Worm (Caenorhabditis elegans) whole organism, young adult: Measurements from ENCODE around the gene F41E6.1.

Experiments used
- F49E8.2 ChIP-seq: sonication (generic microtip); optimal IDR thresholded peaks from 3 replicates; lab custom pipeline; 2017; ENCODE audit warnings: missing genetic modification characterization, mild to moderate bottlenecking, missing compliant biosample characterization, antibody characterized with exemption, moderate library complexity; ENCODE audit not compliant: insufficient read depth
- ccch-3 ChIP-seq: fragments of 200-800 bp; sonication (Bioruptor generic); optimal IDR thresholded peaks from 2 replicates; lab custom pipeline; 2018; ENCODE audit warnings: mild to moderate bottlenecking, missing genetic modification characterization, missing compliant biosample characterization
- efl-1 ChIP-seq: fragments of 150-350 bp; optimal IDR thresholded peaks from 2 replicates; lab custom pipeline; 2014; ENCODE audit warnings: missing biosample characterization, missing genetic modification reagents, missing genetic modification characterization
- ets-4 ChIP-seq: fragments of 200-800 bp; sonication (Bioruptor generic); optimal IDR thresholded peaks from 2 replicates; lab custom pipeline; 2018; ENCODE audit warnings: mild to moderate bottlenecking, missing genetic modification characterization, missing compliant biosample characterization
- lin-35 ChIP-seq, 3 experiments: fragments of 150-350 bp in 2 of 3; sonication (generic microtip) in 1 of 3; optimal IDR thresholded peaks; 2 replicates each; lab custom pipeline; 2014 to 2018; ENCODE audit warnings: missing biosample characterization in 3 of 3, missing genetic modification characterization in 3 of 3, missing genetic modification reagents in 3 of 3
- lin-54 ChIP-seq: fragments of 200-800 bp; sonication (Bioruptor generic); optimal IDR thresholded peaks from 2 replicates; lab custom pipeline; 2018; ENCODE audit warnings: mild to moderate bottlenecking, missing genetic modification characterization, missing compliant biosample characterization
- lir-1 ChIP-seq: fragments of 200-800 bp; sonication (Bioruptor generic); conservative IDR thresholded peaks from 2 replicates; pipeline ENCODE4 v1.3.6; 2022; ENCODE audit warnings: missing genetic modification reagents, missing genetic modification characterization, missing compliant biosample characterization
- mel-28 ChIP-seq: sonication (generic microtip); optimal IDR thresholded peaks from 2 replicates; lab custom pipeline; 2016; ENCODE audit warnings: borderline replicate concordance, mild to moderate bottlenecking, missing genetic modification characterization, missing compliant biosample characterization
- nfya-1 ChIP-seq: sonication (generic microtip); optimal IDR thresholded peaks from 2 replicates; lab custom pipeline; 2017; ENCODE audit warnings: antibody characterized with exemption, missing compliant biosample characterization, missing genetic modification characterization, borderline replicate concordance; ENCODE audit not compliant: insufficient read depth
- sdz-38 ChIP-seq: sonication (generic microtip); optimal IDR thresholded peaks from 2 replicates; lab custom pipeline; 2016; ENCODE audit warnings: missing genotype, missing genetic modification characterization, missing compliant biosample characterization
- snpc-4 ChIP-seq, 5 experiments: fragments of 150-350 bp in 1 of 5; sonication (generic microtip) in 4 of 5; optimal IDR thresholded peaks; 2 replicates each; lab custom pipeline; 2014 to 2018; ENCODE audit warnings: missing genetic modification characterization in 5 of 5, missing biosample characterization in 3 of 5, antibody characterized with exemption in 2 of 5, mild to moderate bottlenecking in 2 of 5, missing compliant biosample characterization in 2 of 5, missing genotype in 2 of 5, moderate library complexity in 2 of 5, missing genetic modification reagents in 1 of 5
- unc-130 ChIP-seq: sonication (generic microtip); optimal IDR thresholded peaks from 2 replicates; lab custom pipeline; 2016; ENCODE audit warnings: missing genetic modification reagents, missing genetic modification characterization, missing compliant biosample characterization
- ztf-3 ChIP-seq: fragments of 200-800 bp; sonication (Bioruptor generic); optimal IDR thresholded peaks from 2 replicates; lab custom pipeline; 2018; ENCODE audit warnings: mild to moderate bottlenecking, missing genetic modification characterization, missing compliant biosample characterization

DNA sequence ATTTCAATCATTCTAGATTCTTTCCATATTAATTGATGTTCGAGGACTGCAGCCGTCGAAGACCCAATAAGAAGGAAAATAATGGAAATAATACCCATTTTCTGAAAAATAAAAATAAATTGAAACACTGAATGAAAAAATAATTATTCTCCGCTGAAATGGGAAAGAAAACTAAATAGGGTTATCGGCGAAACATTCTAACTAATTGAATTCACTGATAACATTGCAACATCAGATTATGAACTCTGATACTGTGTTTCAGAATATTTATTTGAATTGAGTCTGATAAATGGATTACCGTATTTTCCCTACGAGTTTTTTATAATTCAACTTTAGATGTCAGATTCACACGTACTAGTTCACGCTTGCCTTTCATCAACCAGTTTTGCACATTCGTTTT is 20.7 kb downstream of the F41E6.1 start, which contains the start of gene asp-13:
- TF ChIP-seq unc-130 (GFP tag; lab: Kevin White, UChicago), result no peak
- TF ChIP-seq lin-35 (GFP tag; optimal IDR thresholded peaks at IDR 0.05; lab: Kevin White, UChicago), result no peak
- no peak for TF ChIP-seq lin-54 (GFP tag; lab: Kevin White, UChicago)
- no peak for TF ChIP-seq sdz-38
- TF ChIP-seq snpc-4 (GFP tag; optimal IDR thresholded peaks at IDR 0.05; lab: Kevin White, UChicago), result no peak
- TF ChIP-seq snpc-4 (tag; optimal IDR thresholded peaks at IDR 0.05; lab: Kevin White, UChicago), result no peak
- TF ChIP-seq ets-4 (GFP tag; lab: Kevin White, UChicago), result no peak
- no peak for TF ChIP-seq efl-1 (GFP tag; lab: Kevin White, UChicago)
- TF ChIP-seq nfya-1, result no peak
- TF ChIP-seq lir-1, result no peak
- TF ChIP-seq ztf-3 (GFP tag; lab: Kevin White, UChicago), result no peak
- TF ChIP-seq F49E8.2 (tag; lab: Kevin White, UChicago), result no peak
- TF ChIP-seq mel-28 (tag; lab: Kevin White, UChicago), result no peak
- no peak for TF ChIP-seq ccch-3 (GFP tag; lab: Kevin White, UChicago)
